Worm (Caenorhabditis elegans) whole organism, L2 larva: ENCODE results near the gene gtap-1.

ENCODE experiments used
- C34F6.9 ChIP-seq: fragments of 150-350 bp; optimal IDR thresholded peaks from 2 replicates; lab custom pipeline; 2014; ENCODE audit warnings: missing biosample characterization, missing genetic modification characterization
- F13H6.1 ChIP-seq: sonication (generic microtip); optimal IDR thresholded peaks from 2 replicates; lab custom pipeline; 2016; ENCODE audit warnings: missing genetic modification characterization, missing compliant biosample characterization
- ZK546.5 ChIP-seq: sonication (generic microtip); optimal IDR thresholded peaks from 2 replicates; lab custom pipeline; 2017; ENCODE audit warnings: missing biosample characterization, missing genetic modification characterization
- aly-2 ChIP-seq: fragments of 150-350 bp; optimal IDR thresholded peaks from 2 replicates; lab custom pipeline; 2014; ENCODE audit warnings: missing biosample characterization, missing genetic modification characterization
- blmp-1 ChIP-seq: sonication (generic microtip); optimal IDR thresholded peaks from 2 replicates; lab custom pipeline; 2017; ENCODE audit warnings: missing genetic modification characterization, mild to moderate bottlenecking, missing compliant biosample characterization, antibody characterized with exemption, moderate library complexity; ENCODE audit not compliant: insufficient read depth
- ceh-16 ChIP-seq: fragments of 150-350 bp; optimal IDR thresholded peaks from 2 replicates; lab custom pipeline; 2014; ENCODE audit warnings: missing biosample characterization, missing genetic modification characterization
- crh-2 ChIP-seq: sonication (generic microtip); optimal IDR thresholded peaks from 2 replicates; lab custom pipeline; 2017; ENCODE audit warnings: missing biosample characterization, missing genetic modification characterization
- egl-27 ChIP-seq: sonication (generic microtip); optimal IDR thresholded peaks from 3 replicates; lab custom pipeline; 2017; ENCODE audit warnings: missing biosample characterization, missing genetic modification reagents, missing genetic modification characterization
- elt-3 ChIP-seq: sonication (generic microtip); optimal IDR thresholded peaks from 2 replicates; lab custom pipeline; 2017; ENCODE audit warnings: missing biosample characterization, missing genetic modification characterization
- fos-1 ChIP-seq: fragments of 150-350 bp; optimal IDR thresholded peaks from 2 replicates; lab custom pipeline; 2014; ENCODE audit warnings: missing biosample characterization, missing genetic modification characterization
- gmeb-1 ChIP-seq: fragments of 150-350 bp; optimal IDR thresholded peaks from 2 replicates; lab custom pipeline; 2014; ENCODE audit warnings: missing biosample characterization, missing genetic modification characterization
- lin-11 ChIP-seq: fragments of 150-350 bp; sonication (generic microtip); optimal IDR thresholded peaks from 2 replicates; lab custom pipeline; 2014; ENCODE audit warnings: missing biosample characterization, missing genetic modification characterization, inconsistent platforms, mixed read lengths
- lsy-2 ChIP-seq, 2 experiments: fragments of 150-350 bp in 1 of 2; sonication (generic microtip) in 1 of 2; optimal IDR thresholded peaks; 2 replicates each; lab custom pipeline; 2014 to 2017; ENCODE audit warnings: missing biosample characterization in 2 of 2, missing genetic modification characterization in 2 of 2
- mdl-1 ChIP-seq, 2 experiments: fragments of 150-350 bp in 1 of 2; sonication (generic microtip) in 1 of 2; optimal IDR thresholded peaks; 2 replicates each; lab custom pipeline; 2017; ENCODE audit warnings: missing biosample characterization in 2 of 2, missing genetic modification characterization in 2 of 2
- nhr-10 ChIP-seq: sonication (generic microtip); optimal IDR thresholded peaks from 2 replicates; lab custom pipeline; 2017; ENCODE audit warnings: missing biosample characterization, missing genetic modification characterization
- nhr-12 ChIP-seq: fragments of 150-350 bp; optimal IDR thresholded peaks from 2 replicates; lab custom pipeline; 2014; ENCODE audit warnings: missing biosample characterization, missing genetic modification characterization
- nhr-129 ChIP-seq: fragments of 150-350 bp; optimal IDR thresholded peaks from 2 replicates; lab custom pipeline; 2014; ENCODE audit warnings: missing biosample characterization, missing genetic modification characterization
- nhr-21 ChIP-seq: fragments of 150-350 bp; optimal IDR thresholded peaks from 2 replicates; lab custom pipeline; 2014; ENCODE audit warnings: missing biosample characterization, missing genetic modification characterization
- peb-1 ChIP-seq: fragments of 150-350 bp; optimal IDR thresholded peaks from 2 replicates; lab custom pipeline; 2014; ENCODE audit warnings: missing biosample characterization, missing genetic modification characterization
- sma-9 ChIP-seq, 2 experiments: fragments of 150-350 bp in 1 of 2; sonication (generic microtip) in 1 of 2; optimal IDR thresholded peaks; 2 replicates each; lab custom pipeline; 2014 to 2016; ENCODE audit warnings: missing genetic modification characterization in 2 of 2, mild to moderate bottlenecking in 1 of 2, missing biosample characterization in 1 of 2, missing compliant biosample characterization in 1 of 2, missing genetic modification reagents in 1 of 2, moderate library complexity in 1 of 2
- unc-55 ChIP-seq: fragments of 150-350 bp; sonication (generic microtip); optimal IDR thresholded peaks from 3 replicates; lab custom pipeline; 2014; ENCODE audit warnings: missing biosample characterization, missing genetic modification reagents, missing genetic modification characterization
- zag-1 ChIP-seq: fragments of 150-350 bp; optimal IDR thresholded peaks from 2 replicates; lab custom pipeline; 2014; ENCODE audit warnings: missing biosample characterization, missing genetic modification characterization

gtap-1 gene

DNA sequence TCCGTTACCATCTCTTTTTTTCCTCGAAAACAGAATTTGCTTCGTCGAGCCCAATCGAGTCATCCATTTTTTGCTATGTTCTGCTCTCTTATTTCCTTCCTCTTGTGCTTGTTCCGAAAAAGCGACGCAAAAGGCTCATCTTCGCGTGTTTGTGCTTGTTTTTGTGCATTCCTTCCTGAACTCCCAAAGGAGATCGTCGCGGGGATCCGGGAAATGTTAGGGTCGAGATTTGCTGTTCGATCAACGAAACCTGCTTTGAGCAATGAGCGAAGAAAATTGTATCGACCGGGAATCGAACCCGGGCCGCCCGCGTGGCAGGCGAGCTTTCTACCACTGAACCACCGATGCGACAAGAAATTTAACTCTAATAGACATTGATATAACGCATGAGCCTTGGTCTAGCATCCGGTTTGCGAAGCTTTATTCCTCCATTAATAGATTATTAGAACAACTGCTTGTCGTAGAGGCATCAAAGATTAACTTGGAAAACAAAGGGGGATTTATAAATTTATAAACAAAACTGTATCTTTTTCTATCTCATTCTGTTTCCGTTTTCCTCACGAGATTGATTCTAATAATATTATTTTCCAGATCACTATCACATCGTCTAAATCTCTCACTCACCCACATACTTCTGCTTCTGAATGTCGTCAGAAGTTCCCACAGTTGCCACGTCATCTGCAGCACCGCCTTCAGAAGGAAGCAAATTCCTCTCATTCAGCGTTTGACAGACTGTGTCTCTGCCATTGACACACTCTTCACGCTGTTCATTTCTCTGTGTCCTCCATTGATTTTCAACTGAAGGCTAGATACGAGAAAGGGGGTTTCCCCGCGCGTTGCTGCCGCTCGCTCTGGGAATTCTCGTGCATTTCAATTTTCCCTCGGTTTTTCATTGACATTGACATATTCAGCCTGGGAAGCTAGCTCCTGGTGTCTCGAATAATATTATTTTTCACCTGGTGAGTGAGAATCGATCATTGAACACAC is 50.8 kb downstream of the gtap-1 start, which contains the start of gene K05F1.6 (continued):
- TF ChIP-seq elt-3 (tag; lab: Kevin White, UChicago) (no peak), aly-2 (tag; lab: Kevin White, UChicago) (no peak), nhr-12 (no peak), nhr-21 (tag; lab: Kevin White, UChicago) (peak; percentile 65), lsy-2 (tag; optimal IDR thresholded peaks at IDR 0.05; lab: Kevin White, UChicago) (peak; percentile 28 to 50), crh-2 (tag; lab: Kevin White, UChicago) (peak; percentile 63), nhr-10 (tag; lab: Kevin White, UChicago) (no peak), gmeb-1 (tag; lab: Kevin White, UChicago) (no peak), mdl-1 (tag; optimal IDR thresholded peaks at IDR 0.05; lab: Kevin White, UChicago) (no peak), F13H6.1 (tag; lab: Kevin White, UChicago) (peak; percentile 68), ceh-16 (no peak), lin-11 (tag; lab: Kevin White, UChicago) (peak; percentile 48), blmp-1 (tag; lab: Kevin White, UChicago) (no peak), ZK546.5 (no peak)
- TF ChIP-seq, all 48 proteins: peak for 14

ce11 chrII:5779866-5780265 is 53.2 kb downstream of the gtap-1 start:
- TF ChIP-seq zag-1 (tag; lab: Kevin White, UChicago) (peak; percentile 74), peb-1 (tag; lab: Kevin White, UChicago) (no peak), fos-1 (tag; lab: Kevin White, UChicago) (peak; percentile 1), C34F6.9 (peak; percentile 57), lsy-2 (tag; optimal IDR thresholded peaks at IDR 0.05; lab: Kevin White, UChicago) (peak in 1 of 2 experiments; percentile 50), nhr-129 (tag; lab: Kevin White, UChicago) (peak; percentile 56), sma-9 (GFP tag; optimal IDR thresholded peaks at IDR 0.05; lab: Kevin White, UChicago) (peak; percentile 31), sma-9 (tag; optimal IDR thresholded peaks at IDR 0.05; lab: Kevin White, UChicago) (no peak), unc-55 (GFP tag; lab: Kevin White, UChicago) (peak; percentile 60), F13H6.1 (tag; lab: Kevin White, UChicago) (peak; percentile 48), egl-27 (tag; lab: Kevin White, UChicago) (no peak)
